4 fruit fly cellular contexts compared by ENCODE assay signal in genomic region chr3L:175949-176348, dm6.
TF ChIP-seq lines count a peak whose summit lies in the region.

TSS of gene CG7049 (minus strand) at chr3L:176228.

- TF ChIP-seq CTCF in whole organism, embryonic (GFP tag; optimal IDR thresholded peaks at IDR 0.05; lab: Kevin White, UChicago) = no peak

TF ChIP-seq in whole organism, adult, 20 proteins besides CTCF, POLR2A, EP300 and RAD21:
- TF ChIP-seq CG33017 (tag; optimal IDR thresholded peaks at IDR 0.05; lab: Kevin White, UChicago) = peak; percentile 40
- no peak for TF ChIP-seq Mnt (GFP tag; optimal IDR thresholded peaks at IDR 0.05; lab: Kevin White, UChicago)
- TF ChIP-seq Clk (GFP tag; optimal IDR thresholded peaks at IDR 0.05; lab: Kevin White, UChicago) = no peak
- peak; percentile 7 for TF ChIP-seq CG14711 (tag; optimal IDR thresholded peaks at IDR 0.05; lab: Kevin White, UChicago)
- no peak for TF ChIP-seq Crg-1 (GFP tag; optimal IDR thresholded peaks at IDR 0.05; lab: Kevin White, UChicago)
- peak; percentile 50 for TF ChIP-seq bab1 (GFP tag; optimal IDR thresholded peaks at IDR 0.05; lab: Kevin White, UChicago)
- TF ChIP-seq CG7045 (GFP tag; optimal IDR thresholded peaks at IDR 0.05; lab: Kevin White, UChicago) = no peak
- no peak for TF ChIP-seq CG7101 (tag; optimal IDR thresholded peaks at IDR 0.05; lab: Kevin White, UChicago)
- TF ChIP-seq cic (GFP tag; optimal IDR thresholded peaks at IDR 0.05; lab: Kevin White, UChicago) = no peak
TF ChIP-seq in whole organism, adult: peak in this region for 3.

TF ChIP-seq in whole organism, embryonic, 481 proteins besides CTCF, POLR2A, EP300 and RAD21 (continues in another document):
- TF ChIP-seq pzg (GFP tag; optimal IDR thresholded peaks at IDR 0.05; lab: Kevin White, UChicago) (peak; percentile 50), phol (tag; optimal IDR thresholded peaks at IDR 0.05; lab: Kevin White, UChicago) (peak; percentile 25), CG6254 (GFP tag; optimal IDR thresholded peaks at IDR 0.05; lab: Kevin White, UChicago) (peak; percentile 67), CG12659 (GFP tag; optimal IDR thresholded peaks at IDR 0.05; lab: Kevin White, UChicago) (peak; percentile 35), stwl (tag; optimal IDR thresholded peaks at IDR 0.05; lab: Kevin White, UChicago) (peak; percentile 29), Ets97D (GFP tag; optimal IDR thresholded peaks at IDR 0.05; lab: Kevin White, UChicago) (peak; percentile 43), CG18011 (GFP tag; optimal IDR thresholded peaks at IDR 0.05; lab: Kevin White, UChicago) (peak; percentile 25), nau (GFP tag; optimal IDR thresholded peaks at IDR 0.05; lab: Kevin White, UChicago) (no peak), hkb (optimal IDR thresholded peaks at IDR 0.05; lab: Kevin White, UChicago) (no peak), hkb (GFP tag; IDR thresholded peaks at IDR 0.05; lab: Robert Waterston, UW) (peak; percentile 42; the same call in 1 of the 2 replicates), Dll (GFP tag; IDR thresholded peaks at IDR 0.05; lab: Robert Waterston, UW; ENCODE audit: partially characterized antibody) (peak; percentile 47; the same call in 2 of the 4 replicates), BEAF-32 (GFP tag; optimal IDR thresholded peaks at IDR 0.05; lab: Kevin White, UChicago) (peak; percentile 9), fru (optimal IDR thresholded peaks at IDR 0.05; lab: Kevin White, UChicago) (no peak), Dp (GFP tag; optimal IDR thresholded peaks at IDR 0.05; lab: Kevin White, UChicago) (peak; percentile 31), MBD-R2 (GFP tag; IDR thresholded peaks at IDR 0.05; lab: Robert Waterston, UW) (peak; percentile 78), CHES-1-like (GFP tag; optimal IDR thresholded peaks at IDR 0.05; lab: Kevin White, UChicago) (peak; percentile 4), NFAT (GFP tag; IDR thresholded peaks at IDR 0.05; lab: Robert Waterston, UW) (no peak), CG6854 (GFP tag; optimal IDR thresholded peaks at IDR 0.05; lab: Kevin White, UChicago) (no peak), CG3281 (GFP tag; optimal IDR thresholded peaks at IDR 0.05; lab: Kevin White, UChicago) (peak; percentile 22), CrebB (tag; optimal IDR thresholded peaks at IDR 0.05; lab: Kevin White, UChicago) (peak; percentile 33), CG3995 (GFP tag; optimal IDR thresholded peaks at IDR 0.05; lab: Kevin White, UChicago) (peak; percentile 79), CG9932 (GFP tag; IDR thresholded peaks at IDR 0.05; lab: Robert Waterston, UW) (no peak), CG1603 (tag; optimal IDR thresholded peaks at IDR 0.05; lab: Kevin White, UChicago) (peak; percentile 80), CG14860 (GFP tag; IDR thresholded peaks at IDR 0.05; lab: Robert Waterston, UW; ENCODE audit: partially characterized antibody) (0 out of 3 replicates have a peak, but pooled peaks have one; percentile 5), lola (GFP tag; optimal IDR thresholded peaks at IDR 0.05; lab: Kevin White, UChicago) (peak in 1 of 3 experiments; percentile 23), ken (GFP tag; IDR thresholded peaks at IDR 0.05; lab: Robert Waterston, UW) (no peak), PHDP (tag; optimal IDR thresholded peaks at IDR 0.05; lab: Kevin White, UChicago) (peak; percentile 12)

TF ChIP-seq in whole organism, prepupa, 60 proteins besides CTCF, POLR2A, EP300 and RAD21:
- TF ChIP-seq topi (GFP tag; optimal IDR thresholded peaks at IDR 0.05; lab: Kevin White, UChicago) (no peak), Eip93F (GFP tag; optimal IDR thresholded peaks at IDR 0.05; lab: Kevin White, UChicago) (no peak), Sox102F (GFP tag; optimal IDR thresholded peaks at IDR 0.05; lab: Kevin White, UChicago) (no peak), Eip78C (GFP tag; lab: Kevin White, UChicago) (peak; percentile 63), CG6808 (GFP tag; optimal IDR thresholded peaks at IDR 0.05; lab: Kevin White, UChicago) (no peak), fkh (GFP tag; optimal IDR thresholded peaks at IDR 0.05; lab: Kevin White, UChicago) (peak; percentile 28), Smox (GFP tag; optimal IDR thresholded peaks at IDR 0.05; lab: Kevin White, UChicago) (no peak), CG3919 (GFP tag; optimal IDR thresholded peaks at IDR 0.05; lab: Kevin White, UChicago) (no peak), CG15336 (GFP tag; IDR thresholded peaks at IDR 0.05; lab: Robert Waterston, UW) (no peak), CG6854 (GFP tag; optimal IDR thresholded peaks at IDR 0.05; lab: Kevin White, UChicago) (peak; percentile 8), CG8319 (GFP tag; optimal IDR thresholded peaks at IDR 0.05; lab: Kevin White, UChicago) (no peak), CG8632 (GFP tag; optimal IDR thresholded peaks at IDR 0.05; lab: Kevin White, UChicago) (no peak), CG31627 (GFP tag; optimal IDR thresholded peaks at IDR 0.05; lab: Kevin White, UChicago) (no peak), CG11294 (GFP tag; IDR thresholded peaks at IDR 0.05; lab: Robert Waterston, UW) (no peak), ss (GFP tag; optimal IDR thresholded peaks at IDR 0.05; lab: Kevin White, UChicago) (no peak), CG1621 (tag; optimal IDR thresholded peaks at IDR 0.05; lab: Kevin White, UChicago) (peak; percentile 18), CG10669 (GFP tag; optimal IDR thresholded peaks at IDR 0.05; lab: Kevin White, UChicago) (no peak)

TF ChIP-seq in whole organism, wandering third instar larva, 38 proteins besides CTCF, POLR2A, EP300 and RAD21:
- TF ChIP-seq Myc (optimal IDR thresholded peaks at IDR 0.05; lab: Kevin White, UChicago) (peak; percentile 86), N (GFP tag; optimal IDR thresholded peaks at IDR 0.05; lab: Kevin White, UChicago) (peak; percentile 50), rgr (GFP tag; optimal IDR thresholded peaks at IDR 0.05; lab: Kevin White, UChicago) (no peak)
